Worm (Caenorhabditis elegans) whole organism, young adult: Measurements from ENCODE around the gene C43F9.4.

Source experiments
- F23B12.7 ChIP-seq: sonication (generic microtip); optimal IDR thresholded peaks from 2 replicates; lab custom pipeline; 2017; ENCODE audit warnings: missing genetic modification characterization, mild to moderate bottlenecking, missing compliant biosample characterization, antibody characterized with exemption, moderate library complexity; ENCODE audit not compliant: insufficient read depth
- F37B4.10 ChIP-seq: fragments of 200-800 bp; sonication (Bioruptor generic); IDR thresholded peaks from 2 replicates; pipeline ENCODE4 v1.3.6; 2022; ENCODE audit warnings: missing genetic modification characterization, missing compliant biosample characterization
- F57C9.4 ChIP-seq: sonication (generic microtip); optimal IDR thresholded peaks from 2 replicates; lab custom pipeline; 2017; ENCODE audit warnings: mild to moderate bottlenecking, missing genetic modification characterization, missing compliant biosample characterization
- ccch-3 ChIP-seq: fragments of 200-800 bp; sonication (Bioruptor generic); optimal IDR thresholded peaks from 2 replicates; lab custom pipeline; 2018; ENCODE audit warnings: mild to moderate bottlenecking, missing genetic modification characterization, missing compliant biosample characterization
- ceh-91 ChIP-seq: fragments of 200-800 bp; sonication (Bioruptor generic); IDR thresholded peaks from 2 replicates; pipeline ENCODE4 v1.3.6; 2022; ENCODE audit warnings: missing genetic modification reagents, missing genetic modification characterization, missing compliant biosample characterization
- dpff-1 ChIP-seq: sonication (generic microtip); optimal IDR thresholded peaks from 2 replicates; lab custom pipeline; 2017; ENCODE audit warnings: mild to moderate bottlenecking, missing genetic modification characterization, missing compliant biosample characterization
- gei-17 ChIP-seq: fragments of 200-800 bp; sonication (Bioruptor generic); optimal IDR thresholded peaks from 2 replicates; lab custom pipeline; 2018; ENCODE audit warnings: mild to moderate bottlenecking, missing genetic modification characterization, missing compliant biosample characterization
- hlh-12 ChIP-seq: sonication (generic microtip); optimal IDR thresholded peaks from 2 replicates; lab custom pipeline; 2016; ENCODE audit warnings: missing genetic modification characterization, missing compliant biosample characterization
- madf-10 ChIP-seq: sonication (generic microtip); optimal IDR thresholded peaks from 2 replicates; lab custom pipeline; 2016; ENCODE audit warnings: mild to moderate bottlenecking, missing genetic modification characterization, missing compliant biosample characterization
- nhr-90 ChIP-seq: sonication (generic microtip); optimal IDR thresholded peaks from 2 replicates; lab custom pipeline; 2016; ENCODE audit warnings: missing genotype, mild to moderate bottlenecking, missing genetic modification characterization, missing compliant biosample characterization
- snpc-1.3 ChIP-seq: sonication (generic microtip); optimal IDR thresholded peaks from 2 replicates; lab custom pipeline; 2017; ENCODE audit warnings: missing genetic modification characterization, mild to moderate bottlenecking, missing compliant biosample characterization, antibody characterized with exemption, moderate library complexity, missing genotype, missing genetic modification reagents; ENCODE audit not compliant: insufficient read depth
- snpc-4 ChIP-seq, 5 experiments: fragments of 150-350 bp in 1 of 5; sonication (generic microtip) in 4 of 5; optimal IDR thresholded peaks; 2 replicates each; lab custom pipeline; 2014 to 2018; ENCODE audit warnings: missing genetic modification characterization in 5 of 5, missing biosample characterization in 3 of 5, antibody characterized with exemption in 2 of 5, mild to moderate bottlenecking in 2 of 5, missing compliant biosample characterization in 2 of 5, missing genotype in 2 of 5, moderate library complexity in 2 of 5, missing genetic modification reagents in 1 of 5
- zfh-2 ChIP-seq: fragments of 200-800 bp; sonication (Bioruptor generic); conservative IDR thresholded peaks from 2 replicates; pipeline ENCODE4 v1.3.6; 2022; ENCODE audit warnings: missing genetic modification reagents, missing genetic modification characterization, missing compliant biosample characterization
- ztf-3 ChIP-seq: fragments of 200-800 bp; sonication (Bioruptor generic); optimal IDR thresholded peaks from 2 replicates; lab custom pipeline; 2018; ENCODE audit warnings: mild to moderate bottlenecking, missing genetic modification characterization, missing compliant biosample characterization

ce11 chrIV:10571020-10571419 lies 18.0 kb downstream of the C43F9.4 start:
- TF ChIP-seq F37B4.10 (GFP tag; lab: Robert Waterston, UW) (no peak), snpc-4 (GFP tag; optimal IDR thresholded peaks at IDR 0.05; lab: Kevin White, UChicago) (no peak), snpc-4 (tag; optimal IDR thresholded peaks at IDR 0.05; lab: Kevin White, UChicago) (no peak), ceh-91 (GFP tag; lab: Robert Waterston, UW) (no peak), dpff-1 (tag; lab: Kevin White, UChicago) (no peak), F23B12.7 (tag; lab: Kevin White, UChicago) (no peak), nhr-90 (no peak), F57C9.4 (tag; lab: Kevin White, UChicago) (no peak), hlh-12 (tag; lab: Kevin White, UChicago) (no peak), zfh-2 (GFP tag; lab: Robert Waterston, UW) (no peak), ztf-3 (GFP tag; lab: Kevin White, UChicago) (no peak), snpc-1.3 (no peak), gei-17 (GFP tag; lab: Kevin White, UChicago) (no peak), madf-10 (no peak), ccch-3 (GFP tag; lab: Kevin White, UChicago) (no peak)
